Fruit fly (Drosophila melanogaster) whole organism, wandering third instar larva: Measurements from ENCODE around the gene CG46457.

Source experiments
- Abd-B ChIP-seq: fragments of >200 bp; optimal IDR thresholded peaks from 2 replicates; lab custom pipeline; 2017; ENCODE audit warnings: missing biosample characterization, missing genetic modification characterization
- CG9705 ChIP-seq: fragments of 200-800 bp; sonication (Bioruptor generic); optimal IDR thresholded peaks from 2 replicates; lab custom pipeline; 2018; ENCODE audit warnings: missing biosample characterization, mild to moderate bottlenecking, missing genetic modification characterization
- CrebA ChIP-seq: fragments of 200-800 bp; sonication (Bioruptor generic); optimal IDR thresholded peaks from 2 replicates; lab custom pipeline; 2016; ENCODE audit warnings: missing biosample characterization, mild to moderate bottlenecking, missing genetic modification characterization, borderline replicate concordance
- Dfd ChIP-seq: fragments of >200 bp; optimal IDR thresholded peaks from 2 replicates; lab custom pipeline; 2017; ENCODE audit warnings: missing biosample characterization, missing genetic modification characterization
- GATAd ChIP-seq: sonication (Bioruptor generic); optimal IDR thresholded peaks from 2 replicates; lab custom pipeline; 2016; ENCODE audit warnings: missing biosample characterization, missing genetic modification characterization
- HLH106 ChIP-seq: fragments of 200-800 bp; optimal IDR thresholded peaks from 3 replicates; lab custom pipeline; 2019; ENCODE audit warnings: missing biosample characterization, mild to moderate bottlenecking, missing genetic modification characterization, moderate library complexity
- Hnf4 ChIP-seq: fragments of 200-800 bp; sonication (Bioruptor generic); optimal IDR thresholded peaks from 2 replicates; lab custom pipeline; 2016; ENCODE audit warnings: missing biosample characterization, mild to moderate bottlenecking, missing genetic modification characterization
- Hr78 ChIP-seq: fragments of >200 bp; optimal IDR thresholded peaks from 2 replicates; lab custom pipeline; 2017; ENCODE audit warnings: missing biosample characterization, missing genetic modification characterization
- Hr83 ChIP-seq: fragments of 200-300 bp; sonication (Bioruptor generic); optimal IDR thresholded peaks from 2 replicates; lab custom pipeline; 2016; ENCODE audit warnings: missing biosample characterization, mild to moderate bottlenecking, missing genetic modification characterization, moderate library complexity; ENCODE audit not compliant: poor library complexity, severe bottlenecking
- Jra ChIP-seq: sonication (Bioruptor generic); optimal IDR thresholded peaks from 2 replicates; lab custom pipeline; 2016; ENCODE audit warnings: missing biosample characterization, missing genetic modification characterization
- Mio ChIP-seq: sonication (Bioruptor generic); optimal IDR thresholded peaks from 2 replicates; lab custom pipeline; 2016; ENCODE audit warnings: missing biosample characterization, missing genetic modification characterization
- Myc ChIP-seq: fragments of >200 bp; optimal IDR thresholded peaks from 2 replicates; lab custom pipeline; 2017
- N ChIP-seq: fragments of >200 bp; optimal IDR thresholded peaks from 2 replicates; lab custom pipeline; 2018; ENCODE audit warnings: missing biosample characterization, missing external identifiers, missing genetic modification characterization
- OdsH ChIP-seq: fragments of 200-800 bp; sonication (Bioruptor generic); optimal IDR thresholded peaks from 2 replicates; lab custom pipeline; 2016; ENCODE audit warnings: missing biosample characterization, mild to moderate bottlenecking, missing genetic modification characterization
- Rel ChIP-seq, 2 experiments: fragments of 200-800 bp; sonication (Bioruptor generic) in 1 of 2; optimal IDR thresholded peaks; 2 replicates in 1 of 2; 3 replicates in 1 of 2; lab custom pipeline; 2016 to 2019; ENCODE audit warnings: mild to moderate bottlenecking in 2 of 2, missing biosample characterization in 2 of 2, missing genetic modification characterization in 2 of 2, moderate library complexity in 1 of 2
- Sp1 ChIP-seq: fragments of 200-800 bp; sonication (Bioruptor generic); optimal IDR thresholded peaks from 3 replicates; lab custom pipeline; 2019; ENCODE audit warnings: missing biosample characterization, mild to moderate bottlenecking, missing genetic modification characterization, moderate library complexity
- Vsx2 ChIP-seq: fragments of 200-300, 225-300 bp; sonication (Bioruptor generic); optimal IDR thresholded peaks from 2 replicates; lab custom pipeline; 2018; ENCODE audit warnings: missing biosample characterization, missing genetic modification characterization; ENCODE audit not compliant: partially characterized antibody
- br ChIP-seq: fragments of 200-800 bp; sonication (Bioruptor generic); optimal IDR thresholded peaks from 2 replicates; lab custom pipeline; 2016; ENCODE audit warnings: missing biosample characterization, missing genetic modification characterization
- brk ChIP-seq: fragments of 200-800 bp; sonication (Bioruptor generic); optimal IDR thresholded peaks from 2 replicates; lab custom pipeline; 2016; ENCODE audit warnings: missing biosample characterization, mild to moderate bottlenecking, missing genetic modification characterization
- dl ChIP-seq, 2 experiments: fragments of 175-275, 200-275 bp in 1 of 2; fragments of 200-275 bp in 1 of 2; sonication (Bioruptor generic); optimal IDR thresholded peaks; lab custom pipeline; 2018; ENCODE audit warnings: mild to moderate bottlenecking in 2 of 2, missing biosample characterization in 2 of 2, missing genetic modification characterization in 2 of 2, moderate library complexity in 2 of 2; ENCODE audit not compliant: partially characterized antibody in 2 of 2, insufficient read depth in 1 of 2
- dmrt93B ChIP-seq: fragments of 200-800 bp; sonication (Bioruptor generic); optimal IDR thresholded peaks from 2 replicates; lab custom pipeline; 2018; ENCODE audit warnings: missing biosample characterization, mild to moderate bottlenecking, missing genetic modification characterization
- dsf ChIP-seq: sonication (Bioruptor generic); optimal IDR thresholded peaks from 2 replicates; lab custom pipeline; 2016; ENCODE audit warnings: missing biosample characterization, missing genetic modification characterization, borderline replicate concordance
- ey ChIP-seq: fragments of 200-800 bp; sonication (Bioruptor generic); optimal IDR thresholded peaks from 2 replicates; lab custom pipeline; 2016; ENCODE audit warnings: missing biosample characterization, missing genetic modification characterization
- foxo ChIP-seq, 2 experiments: fragments of 200-800 bp; sonication (Bioruptor generic); optimal IDR thresholded peaks; 2 replicates in 1 of 2; 3 replicates in 1 of 2; lab custom pipeline; 2016 to 2017; ENCODE audit warnings: missing biosample characterization in 2 of 2, missing genetic modification characterization in 2 of 2
- fru ChIP-seq: fragments of 200-800 bp; sonication (Bioruptor generic); optimal IDR thresholded peaks from 3 replicates; lab custom pipeline; 2016; ENCODE audit warnings: missing biosample characterization, mild to moderate bottlenecking, missing genetic modification characterization
- h ChIP-seq: fragments of 200-800 bp; sonication (Bioruptor generic); optimal IDR thresholded peaks from 3 replicates; lab custom pipeline; 2016; ENCODE audit warnings: missing biosample characterization, mild to moderate bottlenecking, missing genetic modification characterization
- jim ChIP-seq: fragments of 175-275, 200-325 bp; sonication (Bioruptor generic); optimal IDR thresholded peaks from 2 replicates; lab custom pipeline; 2016; ENCODE audit warnings: missing biosample characterization, mild to moderate bottlenecking, missing genetic modification characterization
- lola ChIP-seq: fragments of >200 bp; optimal IDR thresholded peaks from 2 replicates; lab custom pipeline; 2017; ENCODE audit warnings: missing biosample characterization, missing genetic modification characterization
- pan ChIP-seq: fragments of >200 bp; optimal IDR thresholded peaks from 2 replicates; lab custom pipeline; 2017
- psq ChIP-seq: fragments of 200-800 bp; sonication (Bioruptor generic); optimal IDR thresholded peaks from 3 replicates; lab custom pipeline; 2017; ENCODE audit warnings: missing biosample characterization, mild to moderate bottlenecking, missing genetic modification characterization, moderate library complexity
- rgr ChIP-seq: fragments of 200-800 bp; sonication (Bioruptor generic); optimal IDR thresholded peaks from 3 replicates; lab custom pipeline; 2016; ENCODE audit warnings: missing biosample characterization, mild to moderate bottlenecking, missing genetic modification characterization
- sv ChIP-seq: fragments of 200-800 bp; sonication (Bioruptor generic); optimal IDR thresholded peaks from 3 replicates; lab custom pipeline; 2016; ENCODE audit warnings: missing biosample characterization, missing genetic modification characterization
- tai ChIP-seq: sonication (Bioruptor generic); optimal IDR thresholded peaks from 2 replicates; lab custom pipeline; 2016; ENCODE audit warnings: missing biosample characterization, missing genetic modification characterization
- woc ChIP-seq: sonication (Bioruptor generic); optimal IDR thresholded peaks from 2 replicates; lab custom pipeline; 2016; ENCODE audit warnings: missing biosample characterization, mild to moderate bottlenecking, missing genetic modification characterization

CG46457 gene

dm6 chr3R:13545300-13545699 lies 16.1 kb upstream of the CG46457 start, which contains the start of gene CG31337:
TSS of gene CG31337 (minus strand) at chr3R:13545400.
- TF ChIP-seq pan (lab: Kevin White, UChicago) (no peak), psq (no peak), woc (GFP tag; lab: Kevin White, UChicago) (no peak), Hr83 (GFP tag; lab: Kevin White, UChicago) (no peak), CG9705 (GFP tag; lab: Kevin White, UChicago) (no peak), sv (GFP tag; lab: Kevin White, UChicago) (no peak), h (GFP tag; lab: Kevin White, UChicago) (no peak), Vsx2 (no peak), Rel (GFP tag; optimal IDR thresholded peaks at IDR 0.05; lab: Kevin White, UChicago) (no peak), Rel (tag; optimal IDR thresholded peaks at IDR 0.05; lab: Kevin White, UChicago) (no peak), Abd-B (GFP tag; lab: Kevin White, UChicago) (no peak), Myc (lab: Kevin White, UChicago) (no peak), CrebA (GFP tag; lab: Kevin White, UChicago) (no peak), HLH106 (tag; lab: Kevin White, UChicago) (no peak), lola (no peak), tai (GFP tag; lab: Kevin White, UChicago) (no peak), dl (GFP tag; optimal IDR thresholded peaks at IDR 0.05; lab: Kevin White, UChicago; ENCODE audit: insufficient read depth in 1 of 2, partially characterized antibody in 2 of 2) (no peak), N (GFP tag; lab: Kevin White, UChicago) (no peak), Hr78 (GFP tag; lab: Kevin White, UChicago) (no peak), GATAd (GFP tag; lab: Kevin White, UChicago) (no peak), dmrt93B (GFP tag; lab: Kevin White, UChicago) (no peak)
- TF ChIP-seq, all 38 proteins: peak for 0

dm6 chr3R:13538723-13539269 lies 9.6 kb upstream of the CG46457 start:
- TF ChIP-seq br (GFP tag; lab: Kevin White, UChicago) (no peak), CG9705 (GFP tag; lab: Kevin White, UChicago) (no peak), woc (GFP tag; lab: Kevin White, UChicago) (no peak), dl (GFP tag; optimal IDR thresholded peaks at IDR 0.05; lab: Kevin White, UChicago; ENCODE audit: insufficient read depth in 1 of 2, partially characterized antibody in 2 of 2) (no peak), pan (lab: Kevin White, UChicago) (no peak), Hr78 (GFP tag; lab: Kevin White, UChicago) (no peak), dmrt93B (GFP tag; lab: Kevin White, UChicago) (no peak), h (GFP tag; lab: Kevin White, UChicago) (no peak), jim (GFP tag; lab: Kevin White, UChicago) (no peak), Jra (GFP tag; lab: Kevin White, UChicago) (no peak), lola (no peak), sv (GFP tag; lab: Kevin White, UChicago) (no peak), brk (GFP tag; lab: Kevin White, UChicago) (no peak), N (GFP tag; lab: Kevin White, UChicago) (no peak), foxo (GFP tag; optimal IDR thresholded peaks at IDR 0.05; lab: Kevin White, UChicago) (no peak), dsf (GFP tag; lab: Kevin White, UChicago) (no peak)

DNA sequence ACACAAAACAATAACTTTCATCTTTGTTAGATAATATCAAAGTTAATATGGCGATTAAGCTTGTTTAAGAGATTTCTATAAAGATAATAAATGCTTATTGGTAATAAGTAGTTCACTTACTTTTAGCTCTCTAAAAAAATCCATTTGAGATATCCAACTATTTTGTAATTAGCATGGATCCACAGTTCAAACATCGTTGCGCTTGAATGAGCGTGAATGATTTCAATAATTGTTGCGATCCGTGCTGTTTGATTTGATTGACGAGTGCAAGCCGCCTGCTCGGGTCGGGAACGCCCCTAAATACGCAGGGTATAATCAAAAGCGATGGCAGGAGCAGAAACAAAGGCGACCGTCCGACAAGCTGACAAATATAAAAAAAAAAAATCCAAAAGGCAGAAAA lies 2.5 kb downstream of the CG46457 start:
- TF ChIP-seq ey (GFP tag; lab: Kevin White, UChicago): peak; percentile 0
- TF ChIP-seq woc (GFP tag; lab: Kevin White, UChicago): peak; percentile 50
- TF ChIP-seq Hr83 (GFP tag; lab: Kevin White, UChicago): no peak
- TF ChIP-seq psq: peak; percentile 2
- no peak for TF ChIP-seq rgr
- no peak for TF ChIP-seq sv (GFP tag; lab: Kevin White, UChicago)
- TF ChIP-seq HLH106 (tag; lab: Kevin White, UChicago): peak; percentile 43
- TF ChIP-seq dmrt93B (GFP tag; lab: Kevin White, UChicago): no peak
- TF ChIP-seq Sp1 (GFP tag; lab: Kevin White, UChicago): peak; percentile 29
- no peak for TF ChIP-seq tai (GFP tag; lab: Kevin White, UChicago)

DNA sequence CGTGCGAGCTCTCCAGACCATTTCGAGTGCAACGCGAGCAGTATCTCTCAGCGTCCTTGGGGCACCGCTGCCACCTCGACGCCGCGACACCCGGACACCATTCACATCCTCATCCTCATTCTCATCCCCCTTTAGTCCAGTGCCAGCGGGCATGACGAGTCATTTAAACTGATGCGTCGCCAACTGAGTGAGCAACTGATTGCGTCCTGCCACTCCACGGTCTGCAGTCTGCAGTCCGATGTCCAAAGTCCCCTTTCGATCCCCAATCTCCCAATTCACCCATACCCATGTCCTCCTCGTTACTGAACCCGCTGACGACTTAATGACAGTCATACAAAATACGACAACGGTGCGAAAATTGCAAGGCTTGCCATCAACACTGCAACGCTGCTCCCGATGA lies 3.2 kb downstream of the CG46457 start:
- TF ChIP-seq sv (GFP tag; lab: Kevin White, UChicago) (no peak), Myc (lab: Kevin White, UChicago) (no peak), Mio (no peak), fru (GFP tag; lab: Kevin White, UChicago) (peak; percentile 0), brk (GFP tag; lab: Kevin White, UChicago) (no peak), Hnf4 (GFP tag; lab: Kevin White, UChicago) (no peak), dl (GFP tag; optimal IDR thresholded peaks at IDR 0.05; lab: Kevin White, UChicago; ENCODE audit: insufficient read depth in 1 of 2, partially characterized antibody in 2 of 2) (no peak), br (GFP tag; lab: Kevin White, UChicago) (no peak), Dfd (GFP tag; lab: Kevin White, UChicago) (no peak), foxo (GFP tag; optimal IDR thresholded peaks at IDR 0.05; lab: Kevin White, UChicago) (peak in 1 of 2 experiments; percentile 9), OdsH (no peak), Sp1 (GFP tag; lab: Kevin White, UChicago) (no peak), Vsx2 (no peak), Abd-B (GFP tag; lab: Kevin White, UChicago) (no peak), N (GFP tag; lab: Kevin White, UChicago) (no peak), HLH106 (tag; lab: Kevin White, UChicago) (peak; percentile 12), Jra (GFP tag; lab: Kevin White, UChicago) (no peak), dsf (GFP tag; lab: Kevin White, UChicago) (no peak), ey (GFP tag; lab: Kevin White, UChicago) (peak; percentile 1), Hr78 (GFP tag; lab: Kevin White, UChicago) (no peak), dmrt93B (GFP tag; lab: Kevin White, UChicago) (no peak)
